Worm (Caenorhabditis elegans) whole organism, L4 larva: ENCODE data around the gene btb-2.

Source experiments
- F26F4.8 ChIP-seq: fragments of 200-800 bp; sonication (Bioruptor generic); conservative IDR thresholded peaks from 2 replicates; pipeline ENCODE4 v1.3.6; 2022; ENCODE audit warnings: missing genetic modification characterization, missing compliant biosample characterization
- T20F7.1 ChIP-seq: fragments of 200-800 bp; sonication (Bioruptor generic); optimal IDR thresholded peaks from 2 replicates; lab custom pipeline; 2018; ENCODE audit warnings: mild to moderate bottlenecking, missing genetic modification characterization, missing compliant biosample characterization
- T26A8.4 ChIP-seq: fragments of 200-800 bp; sonication (Bioruptor generic); IDR thresholded peaks from 2 replicates; pipeline ENCODE4 v1.3.6; 2022; ENCODE audit warnings: missing genetic modification characterization, missing compliant biosample characterization
- aha-1 ChIP-seq: fragments of 150-350 bp; peaks from one replicate; lab custom pipeline; 2014; ENCODE audit warnings: missing biosample characterization, missing genetic modification characterization
- ceh-20 ChIP-seq: fragments of 200-800 bp; sonication (Bioruptor generic); IDR thresholded peaks from 2 replicates; pipeline ENCODE4 v1.3.6; 2022; ENCODE audit warnings: missing genetic modification reagents, missing genetic modification characterization, missing compliant biosample characterization
- ceh-62 ChIP-seq: sonication (generic microtip); optimal IDR thresholded peaks from 2 replicates; lab custom pipeline; 2017; ENCODE audit warnings: missing biosample characterization, missing genetic modification characterization
- ctbp-1 ChIP-seq: fragments of 200-800 bp; sonication (Bioruptor generic); IDR thresholded peaks from 2 replicates; pipeline ENCODE4 v1.3.6; 2022; ENCODE audit warnings: missing genetic modification reagents, missing genetic modification characterization, missing compliant biosample characterization
- daf-16 ChIP-seq, 3 experiments: sonication (generic microtip); optimal IDR thresholded peaks; 2 replicates each; lab custom pipeline; 2016 to 2017; ENCODE audit warnings: missing genetic modification characterization in 3 of 3, missing genetic modification reagents in 3 of 3, mild to moderate bottlenecking in 2 of 3, missing compliant biosample characterization in 2 of 3, missing biosample characterization in 1 of 3, moderate library complexity in 1 of 3
- dmd-6 ChIP-seq: fragments of 200-800 bp; sonication (Bioruptor generic); IDR thresholded peaks from 2 replicates; pipeline ENCODE4 v1.3.6; 2022; ENCODE audit warnings: missing genetic modification reagents, missing genetic modification characterization, missing compliant biosample characterization
- dmd-8 ChIP-seq: fragments of 200-800 bp; sonication (Bioruptor generic); IDR thresholded peaks from 2 replicates; pipeline ENCODE4 v1.3.6; 2022; ENCODE audit warnings: missing genetic modification characterization, missing compliant biosample characterization
- dmd-9 ChIP-seq: fragments of 200-800 bp; sonication (Bioruptor generic); IDR thresholded peaks from 2 replicates; pipeline ENCODE4 v1.3.6; 2022; ENCODE audit warnings: missing genetic modification reagents, missing genetic modification characterization, missing compliant biosample characterization
- duxl-1 ChIP-seq: sonication (generic microtip); optimal IDR thresholded peaks from 2 replicates; lab custom pipeline; 2016; ENCODE audit warnings: mild to moderate bottlenecking, missing genetic modification characterization, moderate library complexity, missing compliant biosample characterization; ENCODE audit not compliant: poor library complexity
- dve-1 ChIP-seq: sonication (generic microtip); optimal IDR thresholded peaks from 2 replicates; lab custom pipeline; 2017; ENCODE audit warnings: antibody characterized with exemption, mild to moderate bottlenecking, missing genetic modification characterization, missing compliant biosample characterization; ENCODE audit not compliant: insufficient read depth
- egl-27 ChIP-seq: sonication (generic microtip); optimal IDR thresholded peaks from 3 replicates; lab custom pipeline; 2017; ENCODE audit warnings: missing biosample characterization, missing genetic modification reagents, missing genetic modification characterization
- fkh-10 ChIP-seq: fragments of 150-350 bp; optimal IDR thresholded peaks from 2 replicates; lab custom pipeline; 2014; ENCODE audit warnings: missing biosample characterization, missing genetic modification reagents, missing genetic modification characterization
- fos-1 ChIP-seq: fragments of 150-350 bp; optimal IDR thresholded peaks from 2 replicates; lab custom pipeline; 2014; ENCODE audit warnings: missing biosample characterization, missing genetic modification characterization
- gei-8 ChIP-seq: fragments of 200-800 bp; sonication (Bioruptor generic); optimal IDR thresholded peaks from 2 replicates; lab custom pipeline; 2018; ENCODE audit warnings: mild to moderate bottlenecking, missing genetic modification characterization, missing compliant biosample characterization
- hlh-11 ChIP-seq: fragments of 200-800 bp; sonication (Bioruptor generic); optimal IDR thresholded peaks from 2 replicates; lab custom pipeline; 2018; ENCODE audit warnings: mild to moderate bottlenecking, missing genetic modification characterization, missing compliant biosample characterization
- hlh-30 ChIP-seq: sonication (generic microtip); optimal IDR thresholded peaks from 2 replicates; lab custom pipeline; 2017; ENCODE audit warnings: antibody characterized with exemption, mild to moderate bottlenecking, missing genetic modification characterization, missing compliant biosample characterization; ENCODE audit not compliant: insufficient read depth
- jun-1 ChIP-seq: fragments of 150-350 bp; optimal IDR thresholded peaks from 2 replicates; lab custom pipeline; 2014; ENCODE audit warnings: missing biosample characterization, missing genetic modification reagents, missing genetic modification characterization
- lin-1 ChIP-seq: fragments of 200-800 bp; sonication (Bioruptor generic); IDR thresholded peaks from 2 replicates; pipeline ENCODE4 v1.3.6; 2022; ENCODE audit warnings: missing genetic modification reagents, missing genetic modification characterization, missing compliant biosample characterization
- lin-15B ChIP-seq: fragments of 150-350 bp; sonication (generic microtip); optimal IDR thresholded peaks from 3 replicates; lab custom pipeline; 2014; ENCODE audit warnings: missing biosample characterization, missing genetic modification characterization
- lin-38 ChIP-seq: fragments of 200-800 bp; sonication (Bioruptor generic); IDR thresholded peaks from 2 replicates; pipeline ENCODE4 v1.3.6; 2022; ENCODE audit warnings: missing genetic modification reagents, missing genetic modification characterization, missing compliant biosample characterization
- lin-39 ChIP-seq: fragments of 150-350 bp; optimal IDR thresholded peaks from 2 replicates; lab custom pipeline; 2014; ENCODE audit warnings: missing biosample characterization, missing genetic modification reagents, missing genetic modification characterization
- mep-1 ChIP-seq: fragments of 150-350 bp; sonication (generic microtip); optimal IDR thresholded peaks from 3 replicates; lab custom pipeline; 2014; ENCODE audit warnings: missing biosample characterization, missing genetic modification characterization
- mxl-2 ChIP-seq: fragments of 200-800 bp; sonication (Bioruptor generic); conservative IDR thresholded peaks from 2 replicates; pipeline ENCODE4 v1.3.6; 2022; ENCODE audit warnings: missing genetic modification reagents, missing genetic modification characterization, missing compliant biosample characterization
- nhr-102 ChIP-seq: sonication (generic microtip); optimal IDR thresholded peaks from 2 replicates; lab custom pipeline; 2016; ENCODE audit warnings: mild to moderate bottlenecking, missing genetic modification characterization, moderate library complexity, missing compliant biosample characterization
- nhr-111 ChIP-seq: fragments of 200-800 bp; sonication (Bioruptor generic); optimal IDR thresholded peaks from 2 replicates; lab custom pipeline; 2018; ENCODE audit warnings: mild to moderate bottlenecking, missing genetic modification characterization, missing compliant biosample characterization
- nhr-237 ChIP-seq: sonication (generic microtip); optimal IDR thresholded peaks from 2 replicates; lab custom pipeline; 2017; ENCODE audit warnings: missing biosample characterization, missing genetic modification characterization
- nhr-28 ChIP-seq: fragments of 150-350 bp; optimal IDR thresholded peaks from 2 replicates; lab custom pipeline; 2014; ENCODE audit warnings: missing biosample characterization, missing genetic modification characterization
- nhr-48 ChIP-seq: sonication (generic microtip); optimal IDR thresholded peaks from 2 replicates; lab custom pipeline; 2016; ENCODE audit warnings: mild to moderate bottlenecking, missing genetic modification characterization, missing compliant biosample characterization
- nhr-6 ChIP-seq: fragments of 150-350 bp; optimal IDR thresholded peaks from 2 replicates; lab custom pipeline; 2014; ENCODE audit warnings: missing biosample characterization, missing genetic modification characterization
- pha-4 ChIP-seq, 2 experiments: fragments of 150-350 bp in 1 of 2; fragments of 200-800 bp in 1 of 2; sonication (Bioruptor generic) in 1 of 2; IDR thresholded peaks in 1 of 2; optimal IDR thresholded peaks in 1 of 2; 2 replicates each; pipeline versions ENCODE4 v1.3.6 to Lab custom; 2014 to 2022; ENCODE audit warnings: missing genetic modification characterization in 2 of 2, missing genetic modification reagents in 2 of 2, missing biosample characterization in 1 of 2, missing compliant biosample characterization in 1 of 2
- php-3 ChIP-seq: fragments of 200-800 bp; sonication (Bioruptor generic); IDR thresholded peaks from 2 replicates; pipeline ENCODE4 v1.3.6; 2022; ENCODE audit warnings: missing genetic modification reagents, missing genetic modification characterization, missing compliant biosample characterization
- saeg-2 ChIP-seq: fragments of 200-800 bp; sonication (Bioruptor generic); IDR thresholded peaks from 2 replicates; pipeline ENCODE4 v1.3.6; 2022; ENCODE audit warnings: missing genetic modification reagents, missing genetic modification characterization, missing compliant biosample characterization
- set-16 ChIP-seq: fragments of 200-800 bp; sonication (Bioruptor generic); IDR thresholded peaks from 2 replicates; pipeline ENCODE4 v1.3.6; 2022; ENCODE audit warnings: missing genetic modification reagents, missing genetic modification characterization, missing compliant biosample characterization
- skn-1 ChIP-seq: fragments of 150-350 bp; optimal IDR thresholded peaks from 2 replicates; lab custom pipeline; 2014; ENCODE audit warnings: missing biosample characterization, missing genetic modification characterization
- spr-3 ChIP-seq: fragments of 200-800 bp; sonication (Bioruptor generic); optimal IDR thresholded peaks from 2 replicates; lab custom pipeline; 2018; ENCODE audit warnings: mild to moderate bottlenecking, missing genetic modification characterization, missing compliant biosample characterization
- unc-130 ChIP-seq: sonication (generic microtip); optimal IDR thresholded peaks from 2 replicates; lab custom pipeline; 2016; ENCODE audit warnings: missing genetic modification reagents, missing genetic modification characterization, missing compliant biosample characterization
- unc-62 ChIP-seq, 3 experiments: fragments of 150-350 bp in 1 of 3; sonication (generic microtip); optimal IDR thresholded peaks in 2 of 3; peaks in 1 of 3; 1 replicate in 1 of 3; 2 replicates in 2 of 3; lab custom pipeline; 2014 to 2017; ENCODE audit warnings: missing biosample characterization in 3 of 3, missing genetic modification characterization in 3 of 3, missing genetic modification reagents in 3 of 3, missing genotype in 1 of 3
- zag-1 ChIP-seq: fragments of 150-350 bp; optimal IDR thresholded peaks from 2 replicates; lab custom pipeline; 2014; ENCODE audit warnings: missing biosample characterization, missing genetic modification characterization
- zip-11 ChIP-seq: fragments of 200-800 bp; sonication (Bioruptor generic); IDR thresholded peaks from 2 replicates; pipeline ENCODE4 v1.3.6; 2022; ENCODE audit warnings: missing genetic modification characterization, missing compliant biosample characterization
- ztf-11 ChIP-seq: fragments of 150-350 bp; optimal IDR thresholded peaks from 2 replicates; lab custom pipeline; 2014; ENCODE audit warnings: missing biosample characterization, missing genetic modification characterization

The btb-2 gene

ce11 chrII:6373361-6373760 is 28.4 kb upstream of the btb-2 start:
- peak; percentile 56 for TF ChIP-seq set-16 (GFP tag; lab: Robert Waterston, UW)
- 0 out of 2 replicates have a peak, but pooled peaks have one; percentile 8 for TF ChIP-seq pha-4 (GFP tag; IDR thresholded peaks at IDR 0.05; lab: Robert Waterston, UW)
- TF ChIP-seq pha-4 (tag; optimal IDR thresholded peaks at IDR 0.05; lab: Kevin White, UChicago), result no peak
- no peak for TF ChIP-seq mxl-2

ce11 chrII:6374646-6375045 is 27.1 kb upstream of the btb-2 start:
- TF ChIP-seq daf-16 (GFP tag; optimal IDR thresholded peaks at IDR 0.05; lab: Kevin White, UChicago) (no peak), daf-16 (tag; optimal IDR thresholded peaks at IDR 0.05; lab: Kevin White, UChicago) (peak; percentile 52), hlh-30 (tag; lab: Kevin White, UChicago) (peak; percentile 73), nhr-28 (tag; lab: Kevin White, UChicago) (peak; percentile 40), hlh-11 (tag; lab: Kevin White, UChicago) (peak; percentile 38), dmd-6 (GFP tag; lab: Robert Waterston, UW) (peak; percentile 65), lin-38 (GFP tag; lab: Robert Waterston, UW) (peak; percentile 31), dve-1 (peak; percentile 72), nhr-48 (peak; percentile 49), ceh-20 (no peak), egl-27 (tag; lab: Kevin White, UChicago) (no peak), T20F7.1 (peak; percentile 62), php-3 (GFP tag; lab: Robert Waterston, UW) (no peak), dmd-8 (GFP tag; lab: Robert Waterston, UW) (no peak), spr-3 (GFP tag; lab: Kevin White, UChicago) (no peak)

ce11 chrII:6376693-6377092 is 25.1 kb upstream of the btb-2 start:
- TF ChIP-seq aha-1 (tag; lab: Kevin White, UChicago) (peak; percentile 93), nhr-237 (tag; lab: Kevin White, UChicago) (no peak), duxl-1 (tag; lab: Kevin White, UChicago) (no peak)

- TF ChIP-seq dve-1 (peak; percentile 52), nhr-6 (tag; lab: Kevin White, UChicago) (no peak), nhr-28 (tag; lab: Kevin White, UChicago) (peak; percentile 74), skn-1 (no peak), saeg-2 (GFP tag; lab: Robert Waterston, UW) (no peak), T26A8.4 (GFP tag; lab: Robert Waterston, UW) (no peak), lin-15B (tag; lab: Kevin White, UChicago) (no peak), nhr-111 (no peak), unc-130 (no peak), fkh-10 (GFP tag; lab: Kevin White, UChicago) (no peak), zag-1 (tag; lab: Kevin White, UChicago) (no peak), spr-3 (GFP tag; lab: Kevin White, UChicago) (no peak), nhr-102 (tag; lab: Kevin White, UChicago) (no peak), dmd-8 (GFP tag; lab: Robert Waterston, UW) (no peak), jun-1 (no peak), gei-8 (GFP tag; lab: Kevin White, UChicago) (no peak), zip-11 (no peak), dmd-9 (GFP tag; lab: Robert Waterston, UW) (no peak), daf-16 (GFP tag; optimal IDR thresholded peaks at IDR 0.05; lab: Kevin White, UChicago) (no peak), daf-16 (tag; optimal IDR thresholded peaks at IDR 0.05; lab: Kevin White, UChicago) (peak; percentile 53), hlh-30 (tag; lab: Kevin White, UChicago) (peak; percentile 49), mep-1 (peak; percentile 13), ctbp-1 (GFP tag; lab: Robert Waterston, UW) (no peak), hlh-11 (tag; lab: Kevin White, UChicago) (peak; percentile 43), F26F4.8 (GFP tag; lab: Robert Waterston, UW) (no peak), lin-1 (GFP tag; lab: Robert Waterston, UW) (no peak), ztf-11 (tag; lab: Kevin White, UChicago) (no peak), ceh-62 (no peak), lin-38 (GFP tag; lab: Robert Waterston, UW) (no peak), lin-39 (tag; lab: Kevin White, UChicago) (no peak), fos-1 (tag; lab: Kevin White, UChicago) (no peak), unc-62 (GFP tag; optimal IDR thresholded peaks at IDR 0.05 in 1 of 2; lab: Kevin White, UChicago) (peak in 1 of 2 experiments; percentile 69), unc-62 (tag; optimal IDR thresholded peaks at IDR 0.05; lab: Kevin White, UChicago) (no peak)
Measured at ce11 chrII:6377381-6377948, 24.3 kb upstream of the btb-2 start.
